Worm (Caenorhabditis elegans): Measurements from ENCODE around the gene Y49F6B.20.
A peak's percentile ranks its signal among the peaks of the same experiment; 100 is the strongest.
"Not testable (repeated sequence)": the region's sequence is repeated elsewhere in the genome, so short reads cannot be mapped to it uniquely, and the experiment has no call there.

The Y49F6B.20 gene

ce11 chrII:3453521-3453920 lies 16.9 kb downstream of the Y49F6B.20 start, which contains the start of gene C16C8.11:
TSS of gene C16C8.11 (plus strand) at chrII:3453708.
- TF ChIP-seq lsl-1 (GFP tag; optimal IDR thresholded peaks at IDR 0.05) = peak; percentile 80
- TF ChIP-seq F33H1.4 (GFP tag; IDR thresholded peaks at IDR 0.05) = 0 out of 2 replicates have a peak, but pooled peaks have one; percentile 25
- peak; percentile 51; the same call in 1 of the 2 replicates for TF ChIP-seq madf-6 (GFP tag; IDR thresholded peaks at IDR 0.05)
- peak; percentile 7 for TF ChIP-seq xnd-1 (tag; optimal IDR thresholded peaks at IDR 0.05)
- TF ChIP-seq tlf-1 (GFP tag; optimal IDR thresholded peaks at IDR 0.05) = no peak
- peak; percentile 20 for TF ChIP-seq athp-1 (tag; optimal IDR thresholded peaks at IDR 0.05)
- no peak for TF ChIP-seq repo-1 (tag; optimal IDR thresholded peaks at IDR 0.05)

- TF ChIP-seq snpc-4 (GFP tag; optimal IDR thresholded peaks at IDR 0.05) (no peak), snpc-4 (tag; optimal IDR thresholded peaks at IDR 0.05) (no peak), K12H6.12 (tag; optimal IDR thresholded peaks at IDR 0.05) (no peak), let-526 (GFP tag; IDR thresholded peaks at IDR 0.05) (no peak), D2030.7 (GFP tag; IDR thresholded peaks at IDR 0.05) (peak; percentile 18; the same call in 1 of the 2 replicates), lsl-1 (GFP tag; optimal IDR thresholded peaks at IDR 0.05) (peak; percentile 72), hrde-1 (tag; optimal IDR thresholded peaks at IDR 0.05; ENCODE audit: borderline replicate concordance) (no peak), bed-1 (GFP tag; IDR thresholded peaks at IDR 0.05) (no peak), atf-7 (tag; optimal IDR thresholded peaks at IDR 0.05) (no peak)
Measured at ce11 chrII:3452421-3452820, 18.0 kb downstream of the Y49F6B.20 start, which contains the start of gene C16C8.12. TSS of gene C16C8.12 (plus strand) at chrII:3452721.

ce11 chrII:3449514-3449913 lies 20.9 kb downstream of the Y49F6B.20 start, which contains the start of gene C16C8.14:
TSS of gene C16C8.14 (plus strand) at chrII:3449814.
- TF ChIP-seq hmg-20, egl-44, D2030.7 (GFP tag; IDR thresholded peaks at IDR 0.05): not testable (repeated sequence)

ce11 chrII:3448776-3449280 lies 21.6 kb downstream of the Y49F6B.20 start, which contains the start of gene C16C8.25:
TSS of gene C16C8.25 (plus strand) at chrII:3449230.
- TF ChIP-seq Y56A3A.18 (GFP tag; IDR thresholded peaks at IDR 0.05) (no peak), lin-40 (tag; optimal IDR thresholded peaks at IDR 0.05) (no peak), madf-6 (GFP tag; IDR thresholded peaks at IDR 0.05) (peak; percentile 60; the same call in 1 of the 2 replicates), D2030.7 (GFP tag; IDR thresholded peaks at IDR 0.05) (0 out of 2 replicates have a peak, but pooled peaks have one; percentile 33), lsl-1 (GFP tag; optimal IDR thresholded peaks at IDR 0.05) (peak; percentile 72), efl-1 (GFP tag; optimal IDR thresholded peaks at IDR 0.05) (no peak), sea-2 (GFP tag; IDR thresholded peaks at IDR 0.05) (no peak), ztf-18 (tag; optimal IDR thresholded peaks at IDR 0.05) (no peak), F10E7.11 (tag; optimal IDR thresholded peaks at IDR 0.05) (no peak), unc-62 (GFP tag; optimal IDR thresholded peaks at IDR 0.05) (no peak), F57C9.4 (tag; optimal IDR thresholded peaks at IDR 0.05) (no peak), nhr-80 (tag; optimal IDR thresholded peaks at IDR 0.05) (no peak)

ce11 chrII:3447906-3448305 lies 22.5 kb downstream of the Y49F6B.20 start, which contains the start of gene C16C8.21:
TSS of gene C16C8.21 (plus strand) at chrII:3448206.
- no peak for TF ChIP-seq ceh-58 (GFP tag; IDR thresholded peaks at IDR 0.05)
- TF ChIP-seq ceh-27 (GFP tag; optimal IDR thresholded peaks at IDR 0.05) = no peak
- TF ChIP-seq lin-26 (GFP tag; IDR thresholded peaks at IDR 0.05) = no peak
- TF ChIP-seq T26A5.8 (tag; optimal IDR thresholded peaks at IDR 0.05) = no peak
- no peak for TF ChIP-seq lin-40 (tag; optimal IDR thresholded peaks at IDR 0.05)

- TF ChIP-seq ztf-6 (GFP tag; IDR thresholded peaks at IDR 0.05) (no peak), atf-7 (tag; optimal IDR thresholded peaks at IDR 0.05) (no peak), nhr-90 (tag; optimal IDR thresholded peaks at IDR 0.05) (no peak), fkh-3 (tag; optimal IDR thresholded peaks at IDR 0.05) (no peak), rcor-1 (GFP tag; IDR thresholded peaks at IDR 0.05) (no peak), nfyb-1 (GFP tag; IDR thresholded peaks at IDR 0.05) (no peak), nhr-27 (tag; optimal IDR thresholded peaks at IDR 0.05) (no peak), mcd-1 (GFP tag; IDR thresholded peaks at IDR 0.05) (no peak), let-526 (GFP tag; IDR thresholded peaks at IDR 0.05) (no peak), egl-44 (GFP tag; IDR thresholded peaks at IDR 0.05) (no peak), B0035.1 (tag; optimal IDR thresholded peaks at IDR 0.05) (no peak), cebp-2 (GFP tag; IDR thresholded peaks at IDR 0.05) (no peak), ama-1 (optimal IDR thresholded peaks at IDR 0.05) (no peak), ama-1 (GFP tag; optimal IDR thresholded peaks at IDR 0.05) (no peak), F33H1.4 (GFP tag; IDR thresholded peaks at IDR 0.05) (no peak)
Measured at ce11 chrII:3446647-3447046, 23.8 kb downstream of the Y49F6B.20 start, which contains the start of the genes C16C8.20 and gldi-6. TSS of gene C16C8.20 (plus strand) at chrII:3446947. TSS of gene gldi-6 (plus strand) at chrII:3446947.
